Fruit fly (Drosophila melanogaster) whole organism, embryonic: ENCODE data around the gene CG2818.

Experiments used
- Ada2b ChIP-seq: fragments of 200-800 bp; sonication (Bioruptor generic); IDR thresholded peaks from 2 replicates; pipeline ENCODE4 v1.3.6; 2022; ENCODE audit warnings: missing biosample characterization, missing genetic modification characterization
- CG10274 ChIP-seq: fragments of 200-800 bp; sonication (Bioruptor generic); optimal IDR thresholded peaks from 3 replicates; lab custom pipeline; 2017; ENCODE audit warnings: missing biosample characterization, mild to moderate bottlenecking, missing genetic modification characterization
- CG11456 ChIP-seq: fragments of 200-800 bp; sonication (Bioruptor generic); IDR thresholded peaks from 3 replicates; pipeline ENCODE4 v1.3.6; 2022; ENCODE audit warnings: missing biosample characterization, missing genetic modification characterization
- CG11696 ChIP-seq: fragments of 200-800 bp; sonication (Bioruptor generic); IDR thresholded peaks from 2 replicates; pipeline ENCODE4 v1.3.6; 2022; ENCODE audit warnings: missing biosample characterization, missing genetic modification characterization
- CG12219 ChIP-seq: fragments of 200-800 bp; sonication (Bioruptor generic); optimal IDR thresholded peaks from 3 replicates; lab custom pipeline; 2018; ENCODE audit warnings: missing biosample characterization, mild to moderate bottlenecking, missing genetic modification characterization
- CG12744 ChIP-seq: fragments of 200-800 bp; sonication (Bioruptor generic); optimal IDR thresholded peaks from 2 replicates; lab custom pipeline; 2016; ENCODE audit warnings: missing biosample characterization, missing genetic modification characterization
- CG13894 ChIP-seq: fragments of 200-800 bp; sonication (Bioruptor generic); optimal IDR thresholded peaks from 3 replicates; lab custom pipeline; 2018; ENCODE audit warnings: missing biosample characterization, mild to moderate bottlenecking, missing genetic modification characterization, moderate library complexity
- CG16813 ChIP-seq: fragments of 200-800 bp; sonication (Bioruptor generic); IDR thresholded peaks from 3 replicates; pipeline ENCODE4 v1.3.6; 2022; ENCODE audit warnings: missing biosample characterization, missing genetic modification characterization; ENCODE audit not compliant: partially characterized antibody
- CG17361 ChIP-seq: fragments of 200-800 bp; sonication (Bioruptor generic); IDR thresholded peaks from 3 replicates; pipeline ENCODE4 v1.3.6; 2022; ENCODE audit warnings: missing biosample characterization, missing genetic modification characterization
- CG18599 ChIP-seq: fragments of 200-800 bp; sonication (Bioruptor generic); optimal IDR thresholded peaks from 3 replicates; lab custom pipeline; 2017; ENCODE audit warnings: missing biosample characterization, missing genetic modification characterization, mild to moderate bottlenecking, moderate library complexity, missing genetic modification reagents
- CG2116 ChIP-seq: fragments of 200-800 bp; sonication (Bioruptor generic); optimal IDR thresholded peaks from 3 replicates; lab custom pipeline; 2018; ENCODE audit warnings: missing biosample characterization, mild to moderate bottlenecking, missing genetic modification characterization
- CG2712 ChIP-seq: fragments of 200-800 bp; optimal IDR thresholded peaks from 3 replicates; lab custom pipeline; 2019; ENCODE audit warnings: missing biosample characterization, mild to moderate bottlenecking, missing genetic modification characterization, moderate library complexity
- CG4707 ChIP-seq: fragments of 200-800 bp; sonication (Bioruptor generic); optimal IDR thresholded peaks from 2 replicates; lab custom pipeline; 2018; ENCODE audit warnings: missing biosample characterization, mild to moderate bottlenecking, missing genetic modification characterization, moderate library complexity
- CG7963 ChIP-seq: fragments of 200-800 bp; sonication (Bioruptor generic); IDR thresholded peaks from 3 replicates; pipeline ENCODE4 v1.3.6; 2022; ENCODE audit warnings: missing biosample characterization, missing genetic modification characterization; ENCODE audit not compliant: partially characterized antibody
- CHES-1-like ChIP-seq: fragments of 200-800 bp; sonication (Bioruptor generic); optimal IDR thresholded peaks from 2 replicates; lab custom pipeline; 2016; ENCODE audit warnings: missing biosample characterization, missing genetic modification characterization
- CTCF ChIP-seq: fragments of 200-800 bp; sonication (Bioruptor generic); optimal IDR thresholded peaks from 2 replicates; lab custom pipeline; 2017; ENCODE audit warnings: missing biosample characterization, mild to moderate bottlenecking, missing genetic modification characterization, moderate library complexity
- Dbx ChIP-seq: fragments of 200-800 bp; sonication (Bioruptor generic); IDR thresholded peaks from 3 replicates; pipeline ENCODE4 v1.3.6; 2022; ENCODE audit warnings: missing biosample characterization, missing genetic modification characterization
- Dp ChIP-seq: fragments of 200-800 bp; sonication (Bioruptor generic); optimal IDR thresholded peaks from 2 replicates; lab custom pipeline; 2018; ENCODE audit warnings: missing biosample characterization, mild to moderate bottlenecking, missing genetic modification characterization, moderate library complexity
- Ets97D ChIP-seq: fragments of 200-800 bp; sonication (Bioruptor generic); optimal IDR thresholded peaks from 3 replicates; lab custom pipeline; 2016; ENCODE audit warnings: missing biosample characterization, missing genetic modification characterization
- Hmr ChIP-seq: fragments of 200-800 bp; sonication (Bioruptor generic); optimal IDR thresholded peaks from 3 replicates; lab custom pipeline; 2017; ENCODE audit warnings: mild to moderate bottlenecking, missing biosample characterization, missing genetic modification reagents, missing genetic modification characterization
- Hr3 ChIP-seq: fragments of 200-800 bp; sonication (Bioruptor generic); optimal IDR thresholded peaks from 3 replicates; lab custom pipeline; 2016; ENCODE audit warnings: missing biosample characterization, missing genetic modification characterization
- Hsf ChIP-seq: fragments of 200-800 bp; sonication (Bioruptor generic); optimal IDR thresholded peaks from 3 replicates; lab custom pipeline; 2016; ENCODE audit warnings: missing biosample characterization, missing genetic modification characterization
- Kr ChIP-seq: fragments of 200-800 bp; sonication (Bioruptor generic); optimal IDR thresholded peaks from 2 replicates; lab custom pipeline; 2017; ENCODE audit warnings: missing biosample characterization, mild to moderate bottlenecking, missing genetic modification characterization
- MESR4 ChIP-seq: fragments of 200-800 bp; sonication (Bioruptor generic); optimal IDR thresholded peaks from 2 replicates; lab custom pipeline; 2018; ENCODE audit warnings: missing biosample characterization, mild to moderate bottlenecking, missing genetic modification characterization, moderate library complexity
- MTF-1 ChIP-seq: fragments of 200-800 bp; sonication (Bioruptor generic); optimal IDR thresholded peaks from 2 replicates; lab custom pipeline; 2018; ENCODE audit warnings: missing biosample characterization, mild to moderate bottlenecking, missing genetic modification characterization, borderline replicate concordance
- Meics ChIP-seq: fragments of 200-800 bp; sonication (Bioruptor generic); optimal IDR thresholded peaks from 2 replicates; lab custom pipeline; 2017; ENCODE audit warnings: missing biosample characterization, mild to moderate bottlenecking, missing genetic modification characterization
- Neu2 ChIP-seq: fragments of 200-800 bp; sonication (Bioruptor generic); optimal IDR thresholded peaks from 3 replicates; lab custom pipeline; 2016; ENCODE audit warnings: missing biosample characterization, missing genetic modification characterization, borderline replicate concordance
- Nf-YA ChIP-seq: fragments of 200-800 bp; sonication (Bioruptor generic); IDR thresholded peaks from 2 replicates; pipeline ENCODE4 v1.3.6; 2022; ENCODE audit warnings: missing biosample characterization, missing genetic modification characterization
- Side ChIP-seq: fragments of 200-800 bp; sonication (Bioruptor generic); optimal IDR thresholded peaks from 2 replicates; lab custom pipeline; 2016; ENCODE audit warnings: missing biosample characterization, missing genetic modification characterization
- ara ChIP-seq: fragments of 200-800 bp; sonication (Bioruptor generic); IDR thresholded peaks from 2 replicates; pipeline ENCODE4 v1.3.6; 2022; ENCODE audit warnings: missing biosample characterization, missing genetic modification characterization
- cato ChIP-seq: fragments of 200-800 bp; sonication (Bioruptor generic); optimal IDR thresholded peaks from 2 replicates; lab custom pipeline; 2016; ENCODE audit warnings: missing biosample characterization, missing genetic modification characterization, borderline replicate concordance
- crp ChIP-seq, 2 experiments: fragments of 200-800 bp; sonication (Bioruptor generic); optimal IDR thresholded peaks; 2 replicates in 1 of 2; 3 replicates in 1 of 2; lab custom pipeline; 2017; ENCODE audit warnings: missing biosample characterization in 2 of 2, missing genetic modification characterization in 2 of 2, mild to moderate bottlenecking in 1 of 2, moderate library complexity in 1 of 2
- dati ChIP-seq: fragments of 200-800 bp; sonication (Bioruptor generic); IDR thresholded peaks from 2 replicates; pipeline ENCODE4 v1.3.6; 2022; ENCODE audit warnings: missing biosample characterization, missing genetic modification characterization
- fd3F ChIP-seq: fragments of 200-800 bp; sonication (Bioruptor generic); optimal IDR thresholded peaks from 2 replicates; lab custom pipeline; 2018; ENCODE audit warnings: missing biosample characterization, mild to moderate bottlenecking, missing genetic modification characterization, moderate library complexity
- gcm ChIP-seq: fragments of 200-800 bp; sonication (Bioruptor generic); optimal IDR thresholded peaks from 2 replicates; lab custom pipeline; 2019; ENCODE audit warnings: missing biosample characterization, mild to moderate bottlenecking, missing genetic modification characterization, moderate library complexity
- grn ChIP-seq: fragments of 200-800 bp; sonication (Bioruptor generic); optimal IDR thresholded peaks from 3 replicates; lab custom pipeline; 2017; ENCODE audit warnings: missing biosample characterization, missing genetic modification characterization
- gt ChIP-seq: fragments of 200-800 bp; sonication (Bioruptor generic); IDR thresholded peaks from 2 replicates; pipeline ENCODE4 v1.3.6; 2022; ENCODE audit warnings: missing biosample characterization, missing genetic modification characterization
- insv ChIP-seq, 2 experiments: fragments of 200-800 bp; sonication (Bioruptor generic); optimal IDR thresholded peaks; 3 replicates each; lab custom pipeline; 2016 to 2018; ENCODE audit warnings: missing biosample characterization in 2 of 2, missing genetic modification characterization in 2 of 2
- jigr1 ChIP-seq: fragments of 200-800 bp; sonication (Bioruptor generic); IDR thresholded peaks from 3 replicates; pipeline ENCODE4 v1.3.6; 2022; ENCODE audit warnings: missing biosample characterization, missing genetic modification characterization
- kah ChIP-seq: fragments of 200-800 bp; sonication (Bioruptor generic); optimal IDR thresholded peaks from 2 replicates; lab custom pipeline; 2018; ENCODE audit warnings: missing biosample characterization, mild to moderate bottlenecking, missing genetic modification characterization
- peb ChIP-seq: fragments of 200-800 bp; sonication (Bioruptor generic); IDR thresholded peaks from 2 replicates; pipeline ENCODE4 v1.3.6; 2022; ENCODE audit warnings: missing biosample characterization, missing genetic modification characterization
- repo ChIP-seq: fragments of 200-800 bp; sonication (Bioruptor generic); optimal IDR thresholded peaks from 2 replicates; lab custom pipeline; 2016; ENCODE audit warnings: missing biosample characterization, missing genetic modification characterization
- tgo ChIP-seq: fragments of 200-800 bp; sonication (Bioruptor generic); IDR thresholded peaks from 3 replicates; pipeline ENCODE4 v1.3.6; 2022; ENCODE audit warnings: missing biosample characterization, missing genetic modification characterization
- tin ChIP-seq: fragments of 200-800 bp; sonication (Bioruptor generic); optimal IDR thresholded peaks from 3 replicates; lab custom pipeline; 2016; ENCODE audit warnings: missing biosample characterization, missing genetic modification characterization
- tll ChIP-seq, 2 experiments: fragments of 200-800 bp in 1 of 2; fragments of >200 bp in 1 of 2; sonication (Bioruptor generic) in 1 of 2; optimal IDR thresholded peaks; 2 replicates each; lab custom pipeline; 2017 to 2019; ENCODE audit warnings: missing biosample characterization in 2 of 2, missing genetic modification characterization in 2 of 2, mild to moderate bottlenecking in 1 of 2, moderate library complexity in 1 of 2
- tna ChIP-seq: fragments of 200-800 bp; sonication (Bioruptor generic); IDR thresholded peaks from 2 replicates; pipeline ENCODE4 v1.3.6; 2022; ENCODE audit warnings: missing biosample characterization, missing genetic modification characterization; ENCODE audit not compliant: partially characterized antibody
- unc-4 ChIP-seq: fragments of 200-800 bp; sonication (Bioruptor generic); IDR thresholded peaks from 2 replicates; pipeline ENCODE4 v1.3.6; 2022; ENCODE audit warnings: missing biosample characterization, missing genetic modification characterization; ENCODE audit not compliant: partially characterized antibody
- wdn ChIP-seq: fragments of 200-800 bp; sonication (Bioruptor generic); IDR thresholded peaks from 2 replicates; pipeline ENCODE4 v1.3.6; 2022; ENCODE audit warnings: missing biosample characterization, missing genetic modification characterization
- zen ChIP-seq: fragments of 200-800 bp; sonication (Bioruptor generic); optimal IDR thresholded peaks from 3 replicates; lab custom pipeline; 2018; ENCODE audit warnings: missing biosample characterization, mild to moderate bottlenecking, missing genetic modification characterization, moderate library complexity
- zen2 ChIP-seq: fragments of 200-800 bp; sonication (Bioruptor generic); IDR thresholded peaks from 3 replicates; pipeline ENCODE4 v1.3.6; 2022; ENCODE audit warnings: missing biosample characterization, missing genetic modification characterization; ENCODE audit not compliant: partially characterized antibody

CG2818 gene

DNA sequence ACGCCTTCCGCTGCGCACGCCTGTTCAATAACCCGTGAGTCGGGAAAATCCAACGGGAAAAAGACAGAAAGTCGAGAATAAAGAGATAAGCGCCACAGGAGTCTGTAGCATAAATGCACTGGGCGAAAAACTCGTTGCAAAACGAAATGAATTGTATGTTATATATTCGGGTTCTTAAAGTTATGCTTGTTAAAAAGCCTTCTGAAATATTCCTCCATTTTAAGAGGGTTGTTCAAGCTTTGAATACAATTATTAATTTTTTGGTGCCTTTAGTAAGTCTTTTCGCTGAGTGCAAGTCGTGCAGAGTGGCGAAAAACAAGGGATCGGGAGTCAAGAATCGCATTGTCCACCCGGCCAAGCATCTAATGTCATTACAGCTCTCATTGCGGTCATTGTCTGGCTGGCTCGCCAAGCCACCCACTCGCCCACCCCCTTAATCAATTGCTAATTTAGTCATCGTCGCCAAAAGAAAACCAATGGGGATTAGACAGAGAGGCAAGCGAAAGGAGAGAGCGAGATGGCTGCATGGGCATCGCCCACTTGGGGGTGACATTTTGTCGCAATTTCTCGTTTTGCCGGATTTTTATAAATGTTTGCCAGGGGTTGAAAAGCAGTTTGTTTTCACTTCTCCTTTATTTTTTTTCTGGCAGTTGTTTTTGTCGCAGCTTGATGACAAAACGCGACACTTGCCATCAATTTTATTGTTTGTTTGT, 27.9 kb upstream of the CG2818 start (continued):
- TF ChIP-seq Neu2 (GFP tag; lab: Kevin White, UChicago): no peak
- TF ChIP-seq zen2 (GFP tag; lab: Robert Waterston, UW): no peak
- no peak for TF ChIP-seq tgo (GFP tag; lab: Robert Waterston, UW)
- TF ChIP-seq CG2712: no peak
- TF ChIP-seq jigr1 (GFP tag; lab: Robert Waterston, UW): no peak
- no peak for TF ChIP-seq MTF-1 (GFP tag; lab: Kevin White, UChicago)
- TF ChIP-seq unc-4: no peak
- TF ChIP-seq CHES-1-like: no peak
- TF ChIP-seq CG4707 (GFP tag; lab: Kevin White, UChicago): no peak
- TF ChIP-seq tll (GFP tag; optimal IDR thresholded peaks at IDR 0.05; lab: Kevin White, UChicago): no peak
- TF ChIP-seq cato (GFP tag; lab: Kevin White, UChicago): no peak
- TF ChIP-seq gcm (GFP tag; lab: Kevin White, UChicago): no peak
- TF ChIP-seq CTCF: no peak
- no peak for TF ChIP-seq MESR4 (GFP tag; lab: Kevin White, UChicago)
- no peak for TF ChIP-seq Dp
- TF ChIP-seq tna: no peak
- no peak for TF ChIP-seq CG16813 (GFP tag; lab: Robert Waterston, UW)
- TF ChIP-seq CG7963 (GFP tag; lab: Robert Waterston, UW): no peak
- no peak for TF ChIP-seq Meics (GFP tag; lab: Kevin White, UChicago)
- TF ChIP-seq CG11456: no peak
- no peak for TF ChIP-seq crp (GFP tag; optimal IDR thresholded peaks at IDR 0.05; lab: Kevin White, UChicago)
- TF ChIP-seq Dbx (GFP tag; lab: Robert Waterston, UW): no peak
- TF ChIP-seq Ets97D (GFP tag; lab: Kevin White, UChicago): no peak
- TF ChIP-seq CG12219 (GFP tag; lab: Kevin White, UChicago): no peak
- no peak for TF ChIP-seq Hr3
- no peak for TF ChIP-seq Ada2b
- TF ChIP-seq fd3F (GFP tag; lab: Kevin White, UChicago): no peak
- TF ChIP-seq CG18599: no peak
- no peak for TF ChIP-seq peb
- no peak for TF ChIP-seq CG2116 (GFP tag; lab: Kevin White, UChicago)
- TF ChIP-seq Hsf: no peak
- no peak for TF ChIP-seq CG10274 (GFP tag; lab: Kevin White, UChicago)
- TF ChIP-seq CG11696 (GFP tag; lab: Robert Waterston, UW): no peak
- no peak for TF ChIP-seq Side (GFP tag; lab: Kevin White, UChicago)
- no peak for TF ChIP-seq Nf-YA (GFP tag; lab: Robert Waterston, UW)
- no peak for TF ChIP-seq kah (GFP tag; lab: Kevin White, UChicago)
- TF ChIP-seq dati (GFP tag; lab: Robert Waterston, UW): no peak
- TF ChIP-seq tin (GFP tag; lab: Kevin White, UChicago): no peak
- no peak for TF ChIP-seq CG17361
- TF ChIP-seq gt (GFP tag; lab: Robert Waterston, UW): no peak
- TF ChIP-seq grn: no peak
- no peak for TF ChIP-seq Kr (GFP tag; lab: Kevin White, UChicago)
- TF ChIP-seq ara (GFP tag; lab: Robert Waterston, UW): no peak
- no peak for TF ChIP-seq wdn
- TF ChIP-seq CG12744 (GFP tag; lab: Kevin White, UChicago): no peak
- no peak for TF ChIP-seq insv (GFP tag; optimal IDR thresholded peaks at IDR 0.05; lab: Kevin White, UChicago)
- no peak for TF ChIP-seq CG13894 (tag; lab: Kevin White, UChicago)
- no peak for TF ChIP-seq Hmr (GFP tag; lab: Kevin White, UChicago)
- peak; percentile 40 for TF ChIP-seq zen (tag; lab: Kevin White, UChicago)
- no peak for TF ChIP-seq repo (GFP tag; lab: Kevin White, UChicago)
